Comparison of ENCODE assay signal across 3 fruit fly cellular contexts in the genomic region with DNA sequence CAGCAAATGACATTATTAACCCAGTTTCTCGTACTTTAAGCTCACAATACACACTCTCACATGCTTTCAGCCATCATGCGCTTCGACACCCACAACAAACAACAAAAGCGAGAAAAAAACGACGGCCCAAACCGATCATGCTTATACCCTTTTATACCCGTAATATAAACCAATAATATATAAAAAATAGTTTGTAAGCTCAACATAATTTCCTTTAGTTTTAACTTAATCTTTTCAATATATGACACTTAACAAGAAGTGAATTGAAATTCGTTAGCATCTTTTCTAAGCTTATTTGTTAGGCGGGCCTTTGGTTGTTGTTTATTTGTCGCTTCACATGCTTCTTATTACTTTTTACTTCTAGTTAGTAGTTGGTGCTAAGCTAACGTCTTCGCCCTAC.
TF ChIP-seq lines count a peak whose summit lies in the region.

No protein-coding gene starts in this region.

- no peak for TF ChIP-seq CTCF in whole organism, embryonic (GFP tag; optimal IDR thresholded peaks at IDR 0.05; lab: Kevin White, UChicago)

TF ChIP-seq in whole organism, embryonic, 481 proteins besides CTCF, POLR2A, EP300 and RAD21:
- peak; percentile 76 for TF ChIP-seq D19A (tag; optimal IDR thresholded peaks at IDR 0.05; lab: Kevin White, UChicago)
- TF ChIP-seq CG15601 (tag; optimal IDR thresholded peaks at IDR 0.05; lab: Kevin White, UChicago), result no peak
- TF ChIP-seq CG9797 (GFP tag; optimal IDR thresholded peaks at IDR 0.05; lab: Kevin White, UChicago), result no peak
- TF ChIP-seq jing (GFP tag; optimal IDR thresholded peaks at IDR 0.05; lab: Kevin White, UChicago), result no peak
- TF ChIP-seq gem (tag; optimal IDR thresholded peaks at IDR 0.05; lab: Kevin White, UChicago), result peak; percentile 1
- no peak for TF ChIP-seq pan (optimal IDR thresholded peaks at IDR 0.05; lab: Kevin White, UChicago)
- TF ChIP-seq pan (GFP tag; optimal IDR thresholded peaks at IDR 0.05 in 1 of 2, IDR thresholded peaks at IDR 0.05 in 1 of 2), result peak in 1 of 2 experiments; percentile 29

TF ChIP-seq in whole organism, prepupa, 60 proteins besides CTCF, POLR2A, EP300 and RAD21:
- TF ChIP-seq CG15336 (GFP tag; IDR thresholded peaks at IDR 0.05; lab: Robert Waterston, UW) (peak; percentile 57), Hr39 (GFP tag; optimal IDR thresholded peaks at IDR 0.05; lab: Kevin White, UChicago) (no peak), dsx (GFP tag; optimal IDR thresholded peaks at IDR 0.05; lab: Kevin White, UChicago; ENCODE audit: poor library complexity, severe bottlenecking) (no peak), CG9139 (GFP tag; optimal IDR thresholded peaks at IDR 0.05; lab: Kevin White, UChicago) (no peak), Eip78C (GFP tag; lab: Kevin White, UChicago) (peak; percentile 57), CG8632 (GFP tag; optimal IDR thresholded peaks at IDR 0.05; lab: Kevin White, UChicago) (no peak), fkh (GFP tag; optimal IDR thresholded peaks at IDR 0.05; lab: Kevin White, UChicago) (no peak), fd59A (GFP tag; optimal IDR thresholded peaks at IDR 0.05; lab: Kevin White, UChicago) (no peak), achi (GFP tag; optimal IDR thresholded peaks at IDR 0.05; lab: Kevin White, UChicago) (no peak), svp (GFP tag; lab: Kevin White, UChicago) (no peak), Sox14 (GFP tag; optimal IDR thresholded peaks at IDR 0.05; lab: Kevin White, UChicago) (no peak), Blimp-1 (GFP tag; optimal IDR thresholded peaks at IDR 0.05; lab: Kevin White, UChicago) (no peak), vri (GFP tag; optimal IDR thresholded peaks at IDR 0.05; lab: Kevin White, UChicago) (no peak), CG34406 (GFP tag; optimal IDR thresholded peaks at IDR 0.05; lab: Kevin White, UChicago) (no peak), CG32006 (GFP tag; optimal IDR thresholded peaks at IDR 0.05; lab: Kevin White, UChicago) (no peak), fd85E (GFP tag; optimal IDR thresholded peaks at IDR 0.05; lab: Kevin White, UChicago) (no peak), Hr4 (GFP tag; optimal IDR thresholded peaks at IDR 0.05; lab: Kevin White, UChicago) (peak; percentile 15)

TF ChIP-seq in whole organism, pupa, 21 proteins besides CTCF, POLR2A, EP300 and RAD21:
- TF ChIP-seq CG8301 (tag; optimal IDR thresholded peaks at IDR 0.05; lab: Kevin White, UChicago), result no peak
- TF ChIP-seq D1 (tag; optimal IDR thresholded peaks at IDR 0.05; lab: Kevin White, UChicago), result no peak
- no peak for TF ChIP-seq CG8159 (tag; optimal IDR thresholded peaks at IDR 0.05; lab: Kevin White, UChicago)
- TF ChIP-seq CG4496 (GFP tag; IDR thresholded peaks at IDR 0.05; lab: Robert Waterston, UW), result 0 out of 3 replicates have a peak, but pooled peaks have one; percentile 43
- TF ChIP-seq Pif1A (GFP tag; optimal IDR thresholded peaks at IDR 0.05; lab: Kevin White, UChicago), result no peak
- TF ChIP-seq CG13204 (GFP tag; optimal IDR thresholded peaks at IDR 0.05; lab: Kevin White, UChicago), result no peak
